Worm (Caenorhabditis elegans) whole organism, L2 larva: ENCODE results near the gene ZK930.6.

Experiments used
- C34F6.9 ChIP-seq: fragments of 150-350 bp; optimal IDR thresholded peaks from 2 replicates; lab custom pipeline; 2014; ENCODE audit warnings: missing biosample characterization, missing genetic modification characterization
- F13H6.1 ChIP-seq: sonication (generic microtip); optimal IDR thresholded peaks from 2 replicates; lab custom pipeline; 2016; ENCODE audit warnings: missing genetic modification characterization, missing compliant biosample characterization
- R02D3.7 ChIP-seq: fragments of 150-350 bp; optimal IDR thresholded peaks from 2 replicates; lab custom pipeline; 2014; ENCODE audit warnings: missing biosample characterization, missing genetic modification characterization
- Y55F3AM.14 ChIP-seq: fragments of 200-800 bp; sonication (Bioruptor generic); optimal IDR thresholded peaks from 2 replicates; lab custom pipeline; 2018; ENCODE audit warnings: mild to moderate bottlenecking, missing genetic modification characterization, missing compliant biosample characterization
- ZK546.5 ChIP-seq: sonication (generic microtip); optimal IDR thresholded peaks from 2 replicates; lab custom pipeline; 2017; ENCODE audit warnings: missing biosample characterization, missing genetic modification characterization
- alr-1 ChIP-seq: fragments of 150-350 bp; optimal IDR thresholded peaks from 2 replicates; lab custom pipeline; 2014; ENCODE audit warnings: missing biosample characterization, missing genetic modification characterization
- aly-2 ChIP-seq: fragments of 150-350 bp; optimal IDR thresholded peaks from 2 replicates; lab custom pipeline; 2014; ENCODE audit warnings: missing biosample characterization, missing genetic modification characterization
- ama-1 ChIP-seq: fragments of 150-350 bp; optimal IDR thresholded peaks from 2 replicates; lab custom pipeline; 2018; ENCODE audit warnings: inconsistent platforms
- blmp-1 ChIP-seq: sonication (generic microtip); optimal IDR thresholded peaks from 2 replicates; lab custom pipeline; 2017; ENCODE audit warnings: missing genetic modification characterization, mild to moderate bottlenecking, missing compliant biosample characterization, antibody characterized with exemption, moderate library complexity; ENCODE audit not compliant: insufficient read depth
- ceh-16 ChIP-seq: fragments of 150-350 bp; optimal IDR thresholded peaks from 2 replicates; lab custom pipeline; 2014; ENCODE audit warnings: missing biosample characterization, missing genetic modification characterization
- ceh-82 ChIP-seq: fragments of 150-350 bp; optimal IDR thresholded peaks from 2 replicates; lab custom pipeline; 2014; ENCODE audit warnings: missing biosample characterization, missing genetic modification characterization
- crh-2 ChIP-seq: sonication (generic microtip); optimal IDR thresholded peaks from 2 replicates; lab custom pipeline; 2017; ENCODE audit warnings: missing biosample characterization, missing genetic modification characterization
- dmd-4 ChIP-seq: sonication (generic microtip); optimal IDR thresholded peaks from 2 replicates; lab custom pipeline; 2017; ENCODE audit warnings: missing biosample characterization, missing genetic modification characterization
- egl-27 ChIP-seq: sonication (generic microtip); optimal IDR thresholded peaks from 3 replicates; lab custom pipeline; 2017; ENCODE audit warnings: missing biosample characterization, missing genetic modification reagents, missing genetic modification characterization
- elt-1 ChIP-seq: fragments of 150-350 bp; optimal IDR thresholded peaks from 2 replicates; lab custom pipeline; 2014; ENCODE audit warnings: missing biosample characterization, missing genetic modification characterization
- elt-3 ChIP-seq: sonication (generic microtip); optimal IDR thresholded peaks from 2 replicates; lab custom pipeline; 2017; ENCODE audit warnings: missing biosample characterization, missing genetic modification characterization
- fos-1 ChIP-seq: fragments of 150-350 bp; optimal IDR thresholded peaks from 2 replicates; lab custom pipeline; 2014; ENCODE audit warnings: missing biosample characterization, missing genetic modification characterization
- gmeb-1 ChIP-seq: fragments of 150-350 bp; optimal IDR thresholded peaks from 2 replicates; lab custom pipeline; 2014; ENCODE audit warnings: missing biosample characterization, missing genetic modification characterization
- lin-11 ChIP-seq: fragments of 150-350 bp; sonication (generic microtip); optimal IDR thresholded peaks from 2 replicates; lab custom pipeline; 2014; ENCODE audit warnings: missing biosample characterization, missing genetic modification characterization, inconsistent platforms, mixed read lengths
- lin-13 ChIP-seq: fragments of 150-350 bp; optimal IDR thresholded peaks from 2 replicates; lab custom pipeline; 2014; ENCODE audit warnings: missing biosample characterization, missing genetic modification reagents, missing genetic modification characterization
- lin-39 ChIP-seq: fragments of 150-350 bp; optimal IDR thresholded peaks from 2 replicates; lab custom pipeline; 2014; ENCODE audit warnings: missing biosample characterization, missing genetic modification reagents, missing genetic modification characterization
- lsy-2 ChIP-seq, 2 experiments: fragments of 150-350 bp in 1 of 2; sonication (generic microtip) in 1 of 2; optimal IDR thresholded peaks; 2 replicates each; lab custom pipeline; 2014 to 2017; ENCODE audit warnings: missing biosample characterization in 2 of 2, missing genetic modification characterization in 2 of 2
- mab-5 ChIP-seq: fragments of 150-350 bp; optimal IDR thresholded peaks from 2 replicates; lab custom pipeline; 2014; ENCODE audit warnings: missing biosample characterization, missing genetic modification characterization
- mbf-1 ChIP-seq: sonication (generic microtip); optimal IDR thresholded peaks from 2 replicates; lab custom pipeline; 2017; ENCODE audit warnings: missing biosample characterization, missing genetic modification characterization
- mdl-1 ChIP-seq, 2 experiments: fragments of 150-350 bp in 1 of 2; sonication (generic microtip) in 1 of 2; optimal IDR thresholded peaks; 2 replicates each; lab custom pipeline; 2017; ENCODE audit warnings: missing biosample characterization in 2 of 2, missing genetic modification characterization in 2 of 2
- nhr-10 ChIP-seq: sonication (generic microtip); optimal IDR thresholded peaks from 2 replicates; lab custom pipeline; 2017; ENCODE audit warnings: missing biosample characterization, missing genetic modification characterization
- nhr-11 ChIP-seq: fragments of 150-350 bp; optimal IDR thresholded peaks from 2 replicates; lab custom pipeline; 2014; ENCODE audit warnings: missing biosample characterization, missing genetic modification characterization
- nhr-12 ChIP-seq: fragments of 150-350 bp; optimal IDR thresholded peaks from 2 replicates; lab custom pipeline; 2014; ENCODE audit warnings: missing biosample characterization, missing genetic modification characterization
- nhr-129 ChIP-seq: fragments of 150-350 bp; optimal IDR thresholded peaks from 2 replicates; lab custom pipeline; 2014; ENCODE audit warnings: missing biosample characterization, missing genetic modification characterization
- nhr-21 ChIP-seq: fragments of 150-350 bp; optimal IDR thresholded peaks from 2 replicates; lab custom pipeline; 2014; ENCODE audit warnings: missing biosample characterization, missing genetic modification characterization
- nhr-23 ChIP-seq: fragments of 150-350 bp; optimal IDR thresholded peaks from 2 replicates; lab custom pipeline; 2014; ENCODE audit warnings: missing biosample characterization, missing genetic modification reagents, missing genetic modification characterization
- nhr-237 ChIP-seq: fragments of 150-350 bp; optimal IDR thresholded peaks from 2 replicates; lab custom pipeline; 2014; ENCODE audit warnings: missing biosample characterization, missing genetic modification characterization
- nhr-25 ChIP-seq: fragments of 150-350 bp; sonication (generic microtip); optimal IDR thresholded peaks from 3 replicates; lab custom pipeline; 2014; ENCODE audit warnings: missing biosample characterization, missing genetic modification characterization
- nhr-6 ChIP-seq: fragments of 150-350 bp; optimal IDR thresholded peaks from 2 replicates; lab custom pipeline; 2014; ENCODE audit warnings: missing biosample characterization, missing genetic modification characterization
- nhr-77 ChIP-seq: fragments of 150-350 bp; optimal IDR thresholded peaks from 2 replicates; lab custom pipeline; 2014; ENCODE audit warnings: missing biosample characterization, missing genetic modification characterization
- peb-1 ChIP-seq: fragments of 150-350 bp; optimal IDR thresholded peaks from 2 replicates; lab custom pipeline; 2014; ENCODE audit warnings: missing biosample characterization, missing genetic modification characterization
- sem-4 ChIP-seq: fragments of 150-350 bp; optimal IDR thresholded peaks from 2 replicates; lab custom pipeline; 2014; ENCODE audit warnings: missing biosample characterization, missing genetic modification reagents, missing genetic modification characterization
- skn-1 ChIP-seq: sonication (generic microtip); optimal IDR thresholded peaks from 2 replicates; lab custom pipeline; 2017; ENCODE audit warnings: missing biosample characterization, missing genetic modification characterization
- sma-3 ChIP-seq: sonication (generic microtip); optimal IDR thresholded peaks from 2 replicates; lab custom pipeline; 2016; ENCODE audit warnings: missing genetic modification reagents, missing genetic modification characterization, missing compliant biosample characterization
- sma-9 ChIP-seq, 2 experiments: fragments of 150-350 bp in 1 of 2; sonication (generic microtip) in 1 of 2; optimal IDR thresholded peaks; 2 replicates each; lab custom pipeline; 2014 to 2016; ENCODE audit warnings: missing genetic modification characterization in 2 of 2, mild to moderate bottlenecking in 1 of 2, missing biosample characterization in 1 of 2, missing compliant biosample characterization in 1 of 2, missing genetic modification reagents in 1 of 2, moderate library complexity in 1 of 2
- snpc-4 ChIP-seq: fragments of 150-350 bp; optimal IDR thresholded peaks from 2 replicates; lab custom pipeline; 2014; ENCODE audit warnings: missing biosample characterization, missing genetic modification characterization
- unc-39 ChIP-seq: fragments of 150-350 bp; optimal IDR thresholded peaks from 2 replicates; lab custom pipeline; 2014; ENCODE audit warnings: missing biosample characterization, missing genetic modification characterization
- unc-55 ChIP-seq: fragments of 150-350 bp; sonication (generic microtip); optimal IDR thresholded peaks from 3 replicates; lab custom pipeline; 2014; ENCODE audit warnings: missing biosample characterization, missing genetic modification reagents, missing genetic modification characterization
- unc-62 ChIP-seq: fragments of 150-350 bp; optimal IDR thresholded peaks from 2 replicates; lab custom pipeline; 2014; ENCODE audit warnings: missing biosample characterization, missing genetic modification reagents, missing genetic modification characterization
- zag-1 ChIP-seq: fragments of 150-350 bp; optimal IDR thresholded peaks from 2 replicates; lab custom pipeline; 2014; ENCODE audit warnings: missing biosample characterization, missing genetic modification characterization
- ztf-1 ChIP-seq: fragments of 200-800 bp; sonication (Bioruptor generic); conservative IDR thresholded peaks from 2 replicates; pipeline ENCODE4 v1.3.6; 2022; ENCODE audit warnings: missing genetic modification characterization, missing compliant biosample characterization
- ztf-11 ChIP-seq: sonication (generic microtip); optimal IDR thresholded peaks from 2 replicates; lab custom pipeline; 2017; ENCODE audit warnings: missing biosample characterization, missing genetic modification characterization
- ztf-4 ChIP-seq: fragments of 150-350 bp; optimal IDR thresholded peaks from 2 replicates; lab custom pipeline; 2014; ENCODE audit warnings: missing biosample characterization, missing genetic modification characterization

The ZK930.6 gene

ce11 chrII:11874674-11875198 lies 9.0 kb upstream of the ZK930.6 start, which contains the start of the genes npp-3 and top-2:
npp-3 (minus strand) TSS chrII:11874788.
top-2 (plus strand) TSS chrII:11875148.
- TF ChIP-seq nhr-12 (tag; lab: Kevin White, UChicago) (no peak), dmd-4 (tag; lab: Kevin White, UChicago) (no peak), crh-2 (tag; lab: Kevin White, UChicago) (peak; percentile 96), aly-2 (tag; lab: Kevin White, UChicago) (no peak), lin-39 (no peak), peb-1 (tag; lab: Kevin White, UChicago) (no peak), ZK546.5 (tag; lab: Kevin White, UChicago) (peak; percentile 79), F13H6.1 (tag; lab: Kevin White, UChicago) (peak; percentile 91), nhr-25 (tag; lab: Kevin White, UChicago) (peak; percentile 94), lsy-2 (tag; optimal IDR thresholded peaks at IDR 0.05; lab: Kevin White, UChicago) (peak; percentile 99), snpc-4 (tag; lab: Kevin White, UChicago) (peak; percentile 79), sma-9 (GFP tag; optimal IDR thresholded peaks at IDR 0.05; lab: Kevin White, UChicago) (peak; percentile 92), sma-9 (tag; optimal IDR thresholded peaks at IDR 0.05; lab: Kevin White, UChicago) (no peak), ama-1 (no peak), ztf-4 (no peak), nhr-129 (tag; lab: Kevin White, UChicago) (peak; percentile 96), skn-1 (no peak), ztf-11 (no peak), C34F6.9 (peak; percentile 96), unc-39 (tag; lab: Kevin White, UChicago) (no peak), nhr-11 (tag; lab: Kevin White, UChicago) (peak; percentile 80), sma-3 (GFP tag; lab: Kevin White, UChicago) (peak; percentile 89), lin-11 (tag; lab: Kevin White, UChicago) (peak; percentile 94), gmeb-1 (peak; percentile 98), ceh-82 (peak; percentile 45), nhr-21 (tag; lab: Kevin White, UChicago) (peak; percentile 92), nhr-23 (tag; lab: Kevin White, UChicago) (no peak), elt-1 (tag; lab: Kevin White, UChicago) (no peak), R02D3.7 (tag; lab: Kevin White, UChicago) (peak; percentile 72), nhr-237 (tag; lab: Kevin White, UChicago) (peak; percentile 27), elt-3 (tag; lab: Kevin White, UChicago) (no peak), mbf-1 (tag; lab: Kevin White, UChicago) (no peak), ztf-1 (GFP tag; lab: Robert Waterston, UW) (no peak), blmp-1 (peak; percentile 16), nhr-6 (tag; lab: Kevin White, UChicago) (peak; percentile 79), alr-1 (tag; lab: Kevin White, UChicago) (no peak), mdl-1 (tag; optimal IDR thresholded peaks at IDR 0.05; lab: Kevin White, UChicago) (peak in 1 of 2 experiments; percentile 62), lin-13 (GFP tag; lab: Kevin White, UChicago) (peak; percentile 95), egl-27 (tag; lab: Kevin White, UChicago) (peak; percentile 83), fos-1 (tag; lab: Kevin White, UChicago) (peak; percentile 87), Y55F3AM.14 (GFP tag; lab: Kevin White, UChicago) (peak; percentile 68), sem-4 (tag; lab: Kevin White, UChicago) (peak; percentile 69), unc-62 (GFP tag; lab: Kevin White, UChicago) (no peak), ceh-16 (tag; lab: Kevin White, UChicago) (peak; percentile 75), mab-5 (tag; lab: Kevin White, UChicago) (peak; percentile 85), zag-1 (peak; percentile 78), nhr-10 (tag; lab: Kevin White, UChicago) (peak; percentile 45), unc-55 (GFP tag; lab: Kevin White, UChicago) (peak; percentile 97), nhr-77 (tag; lab: Kevin White, UChicago) (no peak)
